Fruit fly (Drosophila melanogaster) S2 (cell line): ENCODE measurements around the gene CG18641.

Experiments
- CG8478 ChIP-seq: fragments of >200 bp; optimal IDR thresholded peaks from 2 replicates; lab custom pipeline; 2018
- CTCF ChIP-seq, 2 experiments: fragments of >200 bp; optimal IDR thresholded peaks; 2 replicates each; lab custom pipeline; 2018

DNA sequence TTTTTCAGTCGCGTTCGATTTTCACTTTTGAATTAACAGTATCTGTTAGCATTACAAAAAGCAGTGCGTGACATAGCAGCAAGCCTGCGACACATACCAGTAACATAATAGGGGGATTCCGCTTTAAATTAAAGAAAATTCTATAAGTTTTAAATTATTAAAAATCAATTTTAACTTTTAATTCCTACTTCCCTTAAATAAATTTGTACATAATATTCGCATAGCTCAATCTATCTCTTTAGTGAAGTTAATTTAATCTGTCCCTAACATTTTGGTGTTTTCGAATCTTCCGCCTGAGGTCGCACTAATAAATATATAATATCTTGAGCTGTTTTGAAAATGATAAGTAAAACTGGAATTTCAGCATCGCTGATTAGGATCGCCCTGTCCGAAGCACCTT, 5.4 kb upstream of the CG18641 start, which contains the start of gene CG9886:
- TF ChIP-seq CG8478 (lab: Kevin White, UChicago) (no peak), CTCF (optimal IDR thresholded peaks at IDR 0.05; lab: Kevin White, UChicago) (no peak)
